Worm (Caenorhabditis elegans): ENCODE measurements around the gene cdr-2.

DNA sequence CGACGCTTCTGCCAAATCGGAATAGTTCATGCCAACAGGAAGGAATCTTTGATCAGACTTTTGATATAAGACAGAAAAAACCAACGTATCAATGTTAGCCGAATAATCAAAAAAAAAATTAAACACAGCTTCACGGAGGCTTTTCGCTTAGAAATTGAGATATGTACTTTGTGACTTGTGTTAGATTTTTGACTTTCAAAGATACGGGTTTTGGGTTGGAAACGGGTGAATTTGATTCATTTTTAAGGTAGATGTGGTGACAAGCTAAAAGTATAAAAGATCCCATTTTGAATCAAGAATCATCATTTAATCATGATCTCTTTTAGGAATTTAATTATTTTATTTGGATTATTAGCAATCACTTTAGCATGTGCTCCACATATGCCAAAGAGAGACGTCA is 13.2 kb downstream of the cdr-2 start, which contains the start of gene K01D12.8:
- no peak for TF ChIP-seq tra-4 (tag; optimal IDR thresholded peaks at IDR 0.05)
- TF ChIP-seq hmbx-1 (tag; optimal IDR thresholded peaks at IDR 0.05) = no peak
- TF ChIP-seq ceh-36 (tag; optimal IDR thresholded peaks at IDR 0.05) = no peak
- no peak for TF ChIP-seq scrt-1 (GFP tag; IDR thresholded peaks at IDR 0.05)

Data from whole organism, early embryonic.